Fruit fly (Drosophila melanogaster) whole organism, embryonic: Measurements from ENCODE around the gene Nph.

ENCODE experiments used
- Aef1 ChIP-seq: fragments of 200-800 bp; sonication (Bioruptor generic); IDR thresholded peaks from 3 replicates; pipeline ENCODE4 v1.3.6; 2022; ENCODE audit warnings: missing biosample characterization, missing genetic modification characterization
- Antp ChIP-seq: fragments of 200-800 bp; sonication (Bioruptor generic); optimal IDR thresholded peaks from 3 replicates; lab custom pipeline; 2016; ENCODE audit warnings: missing biosample characterization, missing genetic modification characterization
- CG10462 ChIP-seq: fragments of 200-800 bp; sonication (Bioruptor generic); optimal IDR thresholded peaks from 2 replicates; lab custom pipeline; 2016; ENCODE audit warnings: missing biosample characterization, missing genetic modification characterization
- CG10543 ChIP-seq: fragments of 200-800 bp; sonication (Bioruptor generic); optimal IDR thresholded peaks from 3 replicates; lab custom pipeline; 2017; ENCODE audit warnings: missing biosample characterization, mild to moderate bottlenecking, missing genetic modification characterization, moderate library complexity
- CG10654 ChIP-seq: fragments of 200-800 bp; sonication (Bioruptor generic); optimal IDR thresholded peaks from 2 replicates; lab custom pipeline; 2016; ENCODE audit warnings: missing biosample characterization, missing genetic modification characterization
- CG12219 ChIP-seq: fragments of 200-800 bp; sonication (Bioruptor generic); optimal IDR thresholded peaks from 3 replicates; lab custom pipeline; 2018; ENCODE audit warnings: missing biosample characterization, mild to moderate bottlenecking, missing genetic modification characterization
- CG13424 ChIP-seq: fragments of 200-800 bp; sonication (Bioruptor generic); optimal IDR thresholded peaks from 2 replicates; lab custom pipeline; 2019; ENCODE audit warnings: missing biosample characterization, mild to moderate bottlenecking, missing genetic modification characterization, moderate library complexity
- CG14710 ChIP-seq: fragments of 200-800 bp; sonication (Bioruptor generic); optimal IDR thresholded peaks from 3 replicates; lab custom pipeline; 2019; ENCODE audit warnings: missing biosample characterization, mild to moderate bottlenecking, missing genetic modification characterization, moderate library complexity
- CG15479 ChIP-seq: fragments of 200-800 bp; sonication (Bioruptor generic); optimal IDR thresholded peaks from 3 replicates; lab custom pipeline; 2019; ENCODE audit warnings: missing biosample characterization, mild to moderate bottlenecking, missing genetic modification characterization, moderate library complexity
- CG17912 ChIP-seq: fragments of 200-800 bp; sonication (Bioruptor generic); optimal IDR thresholded peaks from 2 replicates; lab custom pipeline; 2018; ENCODE audit warnings: missing biosample characterization, mild to moderate bottlenecking, missing genetic modification characterization
- CG2199 ChIP-seq: fragments of 200-800 bp; sonication (Bioruptor generic); IDR thresholded peaks from 3 replicates; pipeline ENCODE4 v1.3.6; 2022; ENCODE audit warnings: missing biosample characterization, missing genetic modification characterization
- CG30020 ChIP-seq: fragments of 200-800 bp; optimal IDR thresholded peaks from 2 replicates; lab custom pipeline; 2019; ENCODE audit warnings: missing biosample characterization, mild to moderate bottlenecking, missing genetic modification characterization, moderate library complexity
- CG30403 ChIP-seq: fragments of 200-800 bp; sonication (Bioruptor generic); optimal IDR thresholded peaks from 3 replicates; lab custom pipeline; 2016; ENCODE audit warnings: missing biosample characterization, missing genetic modification characterization
- CG32767 ChIP-seq: fragments of 200-800 bp; sonication (Bioruptor generic); IDR thresholded peaks from 2 replicates; pipeline ENCODE4 v1.3.6; 2022; ENCODE audit warnings: missing biosample characterization, missing genetic modification characterization
- CG4328 ChIP-seq: fragments of 200-800 bp; sonication (Bioruptor generic); optimal IDR thresholded peaks from 3 replicates; lab custom pipeline; 2017; ENCODE audit warnings: missing biosample characterization, missing genetic modification reagents, missing genetic modification characterization
- CG6272 ChIP-seq: fragments of 200-800 bp; sonication (Bioruptor generic); IDR thresholded peaks from 2 replicates; pipeline ENCODE4 v1.3.6; 2022; ENCODE audit warnings: missing biosample characterization, missing genetic modification characterization
- D19B ChIP-seq: fragments of 200-800 bp; sonication (Bioruptor generic); optimal IDR thresholded peaks from 2 replicates; lab custom pipeline; 2017; ENCODE audit warnings: missing biosample characterization, mild to moderate bottlenecking, missing genetic modification characterization
- Dip2 ChIP-seq: fragments of 200-800 bp; sonication (Bioruptor generic); IDR thresholded peaks from 2 replicates; pipeline ENCODE4 v1.3.6; 2022; ENCODE audit warnings: missing biosample characterization, missing genetic modification characterization
- Dp ChIP-seq: fragments of 200-800 bp; sonication (Bioruptor generic); optimal IDR thresholded peaks from 2 replicates; lab custom pipeline; 2018; ENCODE audit warnings: missing biosample characterization, mild to moderate bottlenecking, missing genetic modification characterization, moderate library complexity
- Hand ChIP-seq: fragments of 200-800 bp; sonication (Bioruptor generic); optimal IDR thresholded peaks from 2 replicates; lab custom pipeline; 2017; ENCODE audit warnings: mild to moderate bottlenecking, missing biosample characterization, missing genetic modification reagents, missing genetic modification characterization
- Jarid2 ChIP-seq: fragments of 200-800 bp; sonication (Bioruptor generic); optimal IDR thresholded peaks from 3 replicates; lab custom pipeline; 2017; ENCODE audit warnings: mild to moderate bottlenecking, missing biosample characterization, missing genetic modification reagents, missing genetic modification characterization
- Mes4 ChIP-seq: fragments of 200-800 bp; sonication (Bioruptor generic); optimal IDR thresholded peaks from 2 replicates; lab custom pipeline; 2016; ENCODE audit warnings: missing biosample characterization, missing genetic modification characterization
- Mrtf ChIP-seq: fragments of 200-800 bp; sonication (Bioruptor generic); IDR thresholded peaks from 3 replicates; pipeline ENCODE4 v1.3.6; 2022; ENCODE audit warnings: missing biosample characterization, missing genetic modification characterization
- NfI ChIP-seq: fragments of 200-800 bp; sonication (Bioruptor generic); optimal IDR thresholded peaks from 3 replicates; lab custom pipeline; 2018; ENCODE audit warnings: missing biosample characterization, mild to moderate bottlenecking, missing genetic modification characterization, moderate library complexity
- Poxn ChIP-seq: fragments of 200-800 bp; sonication (Bioruptor generic); IDR thresholded peaks from 2 replicates; pipeline ENCODE4 v1.3.6; 2022; ENCODE audit warnings: missing biosample characterization, missing genetic modification characterization
- Rfx ChIP-seq: fragments of 200-800 bp; sonication (Bioruptor generic); IDR thresholded peaks from 2 replicates; pipeline ENCODE4 v1.3.6; 2022; ENCODE audit warnings: missing biosample characterization, missing genetic modification characterization
- Six4 ChIP-seq: fragments of 200-800 bp; sonication (Bioruptor generic); optimal IDR thresholded peaks from 2 replicates; lab custom pipeline; 2016; ENCODE audit warnings: missing biosample characterization, missing genetic modification characterization
- Vsx1 ChIP-seq: fragments of 200-800 bp; sonication (Bioruptor generic); optimal IDR thresholded peaks from 2 replicates; lab custom pipeline; 2017; ENCODE audit warnings: missing biosample characterization, mild to moderate bottlenecking, missing genetic modification characterization, missing genetic modification reagents
- Xbp1 ChIP-seq: fragments of 200-800 bp; sonication (Bioruptor generic); optimal IDR thresholded peaks from 3 replicates; lab custom pipeline; 2016; ENCODE audit warnings: missing biosample characterization, mild to moderate bottlenecking, missing genetic modification characterization
- al ChIP-seq: fragments of 200-800 bp; sonication (Bioruptor generic); IDR thresholded peaks from 2 replicates; pipeline ENCODE4 v1.3.6; 2022; ENCODE audit warnings: missing biosample characterization, missing genetic modification characterization
- bcd ChIP-seq: fragments of 200-800 bp; sonication (Bioruptor generic); optimal IDR thresholded peaks from 2 replicates; lab custom pipeline; 2017; ENCODE audit warnings: missing biosample characterization, mild to moderate bottlenecking, missing genetic modification characterization
- chn ChIP-seq: fragments of 200-800 bp; sonication (Bioruptor generic); optimal IDR thresholded peaks from 2 replicates; lab custom pipeline; 2016; ENCODE audit warnings: missing biosample characterization, missing genetic modification characterization
- emc ChIP-seq: fragments of 200-800 bp; sonication (Bioruptor generic); optimal IDR thresholded peaks from 2 replicates; lab custom pipeline; 2016; ENCODE audit warnings: missing biosample characterization, missing genetic modification characterization
- fd96Cb ChIP-seq: fragments of 200-800 bp; sonication (Bioruptor generic); optimal IDR thresholded peaks from 2 replicates; lab custom pipeline; 2018; ENCODE audit warnings: missing biosample characterization, mild to moderate bottlenecking, missing genetic modification characterization, moderate library complexity
- gcm ChIP-seq: fragments of 200-800 bp; sonication (Bioruptor generic); optimal IDR thresholded peaks from 2 replicates; lab custom pipeline; 2019; ENCODE audit warnings: missing biosample characterization, mild to moderate bottlenecking, missing genetic modification characterization, moderate library complexity
- gcm2 ChIP-seq: fragments of 200-800 bp; sonication (Bioruptor generic); optimal IDR thresholded peaks from 2 replicates; lab custom pipeline; 2016; ENCODE audit warnings: missing biosample characterization, missing genetic modification characterization
- grau ChIP-seq: fragments of 200-800 bp; optimal IDR thresholded peaks from 3 replicates; lab custom pipeline; 2019; ENCODE audit warnings: missing biosample characterization, mild to moderate bottlenecking, missing genetic modification characterization, moderate library complexity
- gt ChIP-seq: fragments of 200-800 bp; sonication (Bioruptor generic); IDR thresholded peaks from 2 replicates; pipeline ENCODE4 v1.3.6; 2022; ENCODE audit warnings: missing biosample characterization, missing genetic modification characterization
- h ChIP-seq: fragments of >200 bp; optimal IDR thresholded peaks from 2 replicates; lab custom pipeline; 2017
- hbn ChIP-seq: fragments of 200-800 bp; sonication (Bioruptor generic); IDR thresholded peaks from 2 replicates; pipeline ENCODE4 v1.3.6; 2022; ENCODE audit warnings: missing biosample characterization, missing genetic modification characterization; ENCODE audit not compliant: partially characterized antibody
- ken ChIP-seq: fragments of 200-800 bp; sonication (Bioruptor generic); IDR thresholded peaks from 3 replicates; pipeline ENCODE4 v1.3.6; 2022; ENCODE audit warnings: missing biosample characterization, missing genetic modification characterization
- knrl ChIP-seq: fragments of 200-800 bp; sonication (Bioruptor generic); IDR thresholded peaks from 3 replicates; pipeline ENCODE4 v1.3.6; 2022; ENCODE audit warnings: missing biosample characterization, missing genetic modification characterization; ENCODE audit not compliant: partially characterized antibody
- nerfin-1 ChIP-seq: fragments of 200-800 bp; sonication (Bioruptor generic); optimal IDR thresholded peaks from 3 replicates; lab custom pipeline; 2019; ENCODE audit warnings: missing biosample characterization, mild to moderate bottlenecking, missing genetic modification characterization, moderate library complexity
- pho ChIP-seq: fragments of 200-800 bp; sonication (Bioruptor generic); optimal IDR thresholded peaks from 2 replicates; lab custom pipeline; 2016; ENCODE audit warnings: missing biosample characterization, missing genetic modification characterization
- phol ChIP-seq: fragments of 200-800 bp; sonication (Bioruptor generic); optimal IDR thresholded peaks from 3 replicates; lab custom pipeline; 2018; ENCODE audit warnings: missing biosample characterization, mild to moderate bottlenecking, missing genetic modification characterization, moderate library complexity
- repo ChIP-seq: fragments of 200-800 bp; sonication (Bioruptor generic); optimal IDR thresholded peaks from 2 replicates; lab custom pipeline; 2016; ENCODE audit warnings: missing biosample characterization, missing genetic modification characterization
- schlank ChIP-seq: fragments of 200-800 bp; sonication (Bioruptor generic); optimal IDR thresholded peaks from 2 replicates; lab custom pipeline; 2018; ENCODE audit warnings: missing biosample characterization, mild to moderate bottlenecking, missing genetic modification characterization
- sens ChIP-seq: fragments of 200-800 bp; sonication (Bioruptor generic); peaks from one replicate; lab custom pipeline; 2016; ENCODE audit warnings: missing biosample characterization, missing genetic modification characterization
- ssp ChIP-seq: fragments of 200-800 bp; sonication (Bioruptor generic); IDR thresholded peaks from 2 replicates; pipeline ENCODE4 v1.3.6; 2022; ENCODE audit warnings: missing biosample characterization, missing genetic modification characterization
- tll ChIP-seq, 2 experiments: fragments of 200-800 bp in 1 of 2; fragments of >200 bp in 1 of 2; sonication (Bioruptor generic) in 1 of 2; optimal IDR thresholded peaks; 2 replicates each; lab custom pipeline; 2017 to 2019; ENCODE audit warnings: missing biosample characterization in 2 of 2, missing genetic modification characterization in 2 of 2, mild to moderate bottlenecking in 1 of 2, moderate library complexity in 1 of 2
- trem ChIP-seq: fragments of 200-800 bp; optimal IDR thresholded peaks from 3 replicates; lab custom pipeline; 2019; ENCODE audit warnings: missing biosample characterization, mild to moderate bottlenecking, missing genetic modification characterization, moderate library complexity

Nph gene

dm6 chr3R:30022452-30023028 lies 17.9 kb upstream of the Nph start, which contains the start of the genes RpS28a and Axn (continued):
- TF ChIP-seq CG32767 (no peak), Jarid2 (GFP tag; lab: Kevin White, UChicago) (no peak), Mrtf (GFP tag; lab: Robert Waterston, UW) (no peak), sens (GFP tag; lab: Kevin White, UChicago) (peak; percentile 77), CG4328 (GFP tag; lab: Kevin White, UChicago) (no peak), Six4 (no peak), CG6272 (no peak), Mes4 (GFP tag; lab: Kevin White, UChicago) (peak; percentile 27), fd96Cb (tag; lab: Kevin White, UChicago) (no peak), Vsx1 (GFP tag; lab: Kevin White, UChicago) (no peak), grau (tag; lab: Kevin White, UChicago) (no peak), chn (GFP tag; lab: Kevin White, UChicago) (no peak), CG12219 (GFP tag; lab: Kevin White, UChicago) (no peak), CG2199 (GFP tag; lab: Robert Waterston, UW) (no peak), hbn (GFP tag; lab: Robert Waterston, UW) (peak; percentile 42; the same call in 1 of the 2 replicates), Xbp1 (peak; percentile 43), h (lab: Kevin White, UChicago) (no peak), gcm (GFP tag; lab: Kevin White, UChicago) (no peak), trem (tag; lab: Kevin White, UChicago) (peak; percentile 99), knrl (GFP tag; lab: Robert Waterston, UW) (peak; percentile 54; the same call in 2 of the 3 replicates), CG10462 (GFP tag; lab: Kevin White, UChicago) (no peak), bcd (GFP tag; lab: Kevin White, UChicago) (no peak), ssp (no peak), phol (tag; lab: Kevin White, UChicago) (peak; percentile 37), schlank (tag; lab: Kevin White, UChicago) (no peak), pho (GFP tag; lab: Kevin White, UChicago) (no peak), D19B (GFP tag; lab: Kevin White, UChicago) (no peak), CG13424 (tag; lab: Kevin White, UChicago) (no peak), Poxn (GFP tag; lab: Robert Waterston, UW) (no peak), Antp (GFP tag; lab: Kevin White, UChicago) (no peak), Hand (no peak), nerfin-1 (no peak), CG30403 (no peak), CG14710 (peak; percentile 41), tll (GFP tag; optimal IDR thresholded peaks at IDR 0.05; lab: Kevin White, UChicago) (peak in 1 of 2 experiments; percentile 11), gcm2 (no peak), NfI (no peak), gt (GFP tag; lab: Robert Waterston, UW) (no peak), CG17912 (GFP tag; lab: Kevin White, UChicago) (peak; percentile 32), ken (GFP tag; lab: Robert Waterston, UW) (0 out of 3 replicates have a peak, but pooled peaks have one; percentile 41), CG15479 (GFP tag; lab: Kevin White, UChicago) (no peak), emc (no peak), CG10654 (GFP tag; lab: Kevin White, UChicago) (no peak), Dp (GFP tag; lab: Kevin White, UChicago) (peak; percentile 58), al (GFP tag; lab: Robert Waterston, UW) (no peak), Aef1 (GFP tag; lab: Robert Waterston, UW) (peak; percentile 16; the same call in 1 of the 3 replicates), Dip2 (GFP tag; lab: Robert Waterston, UW) (no peak), CG30020 (no peak), CG10543 (GFP tag; lab: Kevin White, UChicago) (no peak), repo (GFP tag; lab: Kevin White, UChicago) (no peak), Rfx (GFP tag; lab: Robert Waterston, UW) (peak; percentile 48)
